Fruit fly (Drosophila melanogaster): ENCODE measurements around the gene Cyp4d2.

Cyp4d2 gene

DNA sequence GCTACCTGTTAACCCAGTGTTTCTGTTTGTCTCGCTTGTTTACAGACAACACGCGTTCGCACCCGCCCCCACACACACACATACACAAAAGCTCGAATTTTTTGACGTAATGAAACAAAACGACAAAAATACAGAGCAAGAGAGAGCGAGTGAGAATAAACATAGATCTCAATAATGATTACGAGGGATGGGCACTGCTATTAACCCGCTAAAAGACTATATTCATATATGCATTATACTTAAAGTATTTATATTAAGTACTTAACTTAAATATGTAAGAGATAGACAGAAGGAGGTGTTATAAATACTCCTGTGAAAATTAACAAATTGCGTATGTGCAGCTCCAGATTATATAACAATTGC, 34.0 kb upstream of the Cyp4d2 start (continued):
- TF ChIP-seq Neu2 (GFP tag; optimal IDR thresholded peaks at IDR 0.05; ENCODE audit: borderline replicate concordance) (no peak), CG11398 (GFP tag; optimal IDR thresholded peaks at IDR 0.05) (peak; percentile 61), onecut (GFP tag; IDR thresholded peaks at IDR 0.05) (peak; percentile 34; the same call in 1 of the 2 replicates), btn (GFP tag; optimal IDR thresholded peaks at IDR 0.05) (no peak), CG4707 (GFP tag; optimal IDR thresholded peaks at IDR 0.05) (peak; percentile 68), tap (tag; optimal IDR thresholded peaks at IDR 0.05) (peak; percentile 33), Bdp1 (GFP tag; optimal IDR thresholded peaks at IDR 0.05) (peak; percentile 42), vnd (GFP tag; IDR thresholded peaks at IDR 0.05; ENCODE audit: partially characterized antibody) (no peak), CG10267 (tag; optimal IDR thresholded peaks at IDR 0.05) (peak; percentile 24), CG6683 (GFP tag; optimal IDR thresholded peaks at IDR 0.05) (no peak), Fer1 (GFP tag; optimal IDR thresholded peaks at IDR 0.05) (peak; percentile 42), CG13287 (GFP tag; IDR thresholded peaks at IDR 0.05; ENCODE audit: partially characterized antibody) (no peak), Doc2 (GFP tag; IDR thresholded peaks at IDR 0.05) (no peak), CG13296 (GFP tag; optimal IDR thresholded peaks at IDR 0.05) (peak; percentile 32), ash1 (GFP tag; optimal IDR thresholded peaks at IDR 0.05) (peak; percentile 53), psq (GFP tag; optimal IDR thresholded peaks at IDR 0.05) (peak; percentile 26), HmgD (GFP tag; optimal IDR thresholded peaks at IDR 0.05) (no peak), odd (GFP tag; optimal IDR thresholded peaks at IDR 0.05) (peak; percentile 71), bsh (GFP tag; optimal IDR thresholded peaks at IDR 0.05) (peak in 1 of 2 experiments; percentile 46), org-1 (GFP tag; optimal IDR thresholded peaks at IDR 0.05) (peak; percentile 21), D (optimal IDR thresholded peaks at IDR 0.05) (no peak), D (GFP tag; optimal IDR thresholded peaks at IDR 0.05) (peak; percentile 7), BEAF-32 (GFP tag; optimal IDR thresholded peaks at IDR 0.05) (no peak), Atf-2 (GFP tag; optimal IDR thresholded peaks at IDR 0.05) (no peak), Sin3A (optimal IDR thresholded peaks at IDR 0.05) (no peak), Xbp1 (GFP tag; optimal IDR thresholded peaks at IDR 0.05) (peak; percentile 26), CG2202 (tag; optimal IDR thresholded peaks at IDR 0.05) (peak; percentile 4), h (optimal IDR thresholded peaks at IDR 0.05) (no peak), CG32772 (GFP tag; IDR thresholded peaks at IDR 0.05) (no peak), tup (GFP tag; optimal IDR thresholded peaks at IDR 0.05) (no peak), Myb (GFP tag; optimal IDR thresholded peaks at IDR 0.05) (no peak), CG15601 (tag; optimal IDR thresholded peaks at IDR 0.05) (peak; percentile 20), Hmr (GFP tag; optimal IDR thresholded peaks at IDR 0.05) (peak; percentile 65), nau (GFP tag; optimal IDR thresholded peaks at IDR 0.05) (peak; percentile 62), CG10147 (GFP tag; optimal IDR thresholded peaks at IDR 0.05) (peak; percentile 34), zf30C (GFP tag; optimal IDR thresholded peaks at IDR 0.05) (no peak), usp (GFP tag; optimal IDR thresholded peaks at IDR 0.05) (no peak), CG9932 (GFP tag; IDR thresholded peaks at IDR 0.05) (peak; percentile 60), knrl (GFP tag; IDR thresholded peaks at IDR 0.05; ENCODE audit: partially characterized antibody) (no peak), CG12071 (GFP tag; optimal IDR thresholded peaks at IDR 0.05) (peak; percentile 61), CG14050 (GFP tag; IDR thresholded peaks at IDR 0.05) (peak; percentile 46; the same call in 1 of the 3 replicates), crp (GFP tag; optimal IDR thresholded peaks at IDR 0.05) (no peak), CG4730 (GFP tag; IDR thresholded peaks at IDR 0.05) (0 out of 2 replicates have a peak, but pooled peaks have one; percentile 22), Dp (GFP tag; optimal IDR thresholded peaks at IDR 0.05) (no peak), Six4 (GFP tag; optimal IDR thresholded peaks at IDR 0.05) (no peak), CG18619 (GFP tag; optimal IDR thresholded peaks at IDR 0.05) (peak; percentile 23), prd (optimal IDR thresholded peaks at IDR 0.05) (no peak), prd (GFP tag; IDR thresholded peaks at IDR 0.05) (peak; percentile 35; the same call in 2 of the 3 replicates), corto (GFP tag; optimal IDR thresholded peaks at IDR 0.05) (peak; percentile 51), CG8281 (tag; optimal IDR thresholded peaks at IDR 0.05) (peak; percentile 33), Hand (GFP tag; optimal IDR thresholded peaks at IDR 0.05) (peak; percentile 34)

Measured in whole organism, embryonic.